Fruit fly (Drosophila melanogaster): ENCODE data around the gene CG15465.

CG15465 gene

DNA sequence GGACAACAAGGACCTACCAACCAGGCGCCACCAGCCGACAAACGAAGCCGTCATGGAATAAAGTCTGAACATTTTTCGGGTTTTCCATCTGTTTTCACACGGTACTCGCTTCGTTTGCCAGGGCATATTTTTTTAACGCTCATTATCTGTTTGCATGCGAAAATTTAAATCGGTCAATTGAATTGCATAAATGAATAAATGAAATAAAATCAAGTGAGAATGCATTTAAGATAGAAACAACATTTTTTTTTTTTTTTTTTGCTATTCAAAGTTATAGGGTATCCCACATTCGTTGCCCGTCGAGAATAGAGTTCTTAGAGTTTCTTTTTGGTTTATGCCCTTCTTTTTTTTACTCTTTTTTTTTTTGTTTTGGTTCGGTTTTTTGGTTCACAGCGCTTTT, 200.3 kb downstream of the CG15465 start:
- TF ChIP-seq CG8159 (tag; optimal IDR thresholded peaks at IDR 0.05) = peak; percentile 2
- no peak for TF ChIP-seq fd96Ca (GFP tag; IDR thresholded peaks at IDR 0.05)

DNA sequence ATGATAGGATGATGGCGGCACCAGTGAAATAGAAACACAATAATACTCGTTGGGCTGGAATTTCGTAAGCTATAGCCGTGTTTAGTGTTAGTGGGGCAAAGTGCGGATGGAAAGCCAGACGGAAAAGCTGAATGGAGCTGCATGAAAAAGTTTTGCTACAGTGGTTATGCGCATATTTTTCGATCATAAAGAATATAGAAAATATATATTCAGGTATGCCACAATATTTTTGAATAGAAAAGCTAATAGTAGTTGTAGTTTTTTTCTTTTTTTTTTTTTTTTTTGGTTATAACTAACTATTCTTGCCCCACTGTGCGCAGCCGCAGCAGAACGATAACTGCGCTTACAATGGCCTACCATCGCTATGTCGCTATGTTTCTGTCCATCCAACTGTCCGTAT, 201.0 kb downstream of the CG15465 start:
- TF ChIP-seq CG10348 (GFP tag; IDR thresholded peaks at IDR 0.05) (no peak), Snoo (tag; optimal IDR thresholded peaks at IDR 0.05) (no peak), EcR (GFP tag; optimal IDR thresholded peaks at IDR 0.05) (no peak), CG14655 (GFP tag; optimal IDR thresholded peaks at IDR 0.05) (no peak), CG8159 (tag; optimal IDR thresholded peaks at IDR 0.05) (no peak), gl (tag; optimal IDR thresholded peaks at IDR 0.05) (no peak), CG13204 (GFP tag; optimal IDR thresholded peaks at IDR 0.05) (no peak)

DNA sequence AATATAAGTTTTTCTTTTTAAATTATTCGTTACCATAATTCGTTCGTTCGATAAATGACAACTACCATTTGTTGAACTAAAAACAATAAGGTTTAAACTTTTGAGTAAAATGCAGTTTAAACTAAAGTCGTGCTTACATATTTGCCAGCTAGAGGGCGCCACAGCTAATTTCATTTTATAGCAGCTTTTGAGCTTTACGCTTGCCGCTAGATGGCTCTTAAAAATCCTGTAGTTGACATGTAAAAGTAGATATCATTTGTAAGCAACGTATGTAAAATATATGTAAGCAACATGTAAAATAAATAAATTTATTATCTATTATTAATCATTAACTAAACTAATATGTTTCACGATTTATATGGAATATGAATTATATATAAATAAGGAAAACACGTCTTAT, 204.1 kb downstream of the CG15465 start:
- TF ChIP-seq Pif1A (GFP tag; optimal IDR thresholded peaks at IDR 0.05) = no peak
- TF ChIP-seq CG13204 (GFP tag; optimal IDR thresholded peaks at IDR 0.05) = no peak
- TF ChIP-seq rn (GFP tag; IDR thresholded peaks at IDR 0.05) = no peak
- no peak for TF ChIP-seq gl (tag; optimal IDR thresholded peaks at IDR 0.05)
- no peak for TF ChIP-seq CG32121 (GFP tag; IDR thresholded peaks at IDR 0.05)
- TF ChIP-seq EcR (GFP tag; optimal IDR thresholded peaks at IDR 0.05) = no peak
- TF ChIP-seq Pif1B (GFP tag; optimal IDR thresholded peaks at IDR 0.05) = no peak
- no peak for TF ChIP-seq CG9948 (tag; optimal IDR thresholded peaks at IDR 0.05)
- no peak for TF ChIP-seq CG34367 (tag; optimal IDR thresholded peaks at IDR 0.05)
- TF ChIP-seq D1 (tag; optimal IDR thresholded peaks at IDR 0.05) = no peak
- no peak for TF ChIP-seq Ets98B (GFP tag; IDR thresholded peaks at IDR 0.05)
- no peak for TF ChIP-seq Snoo (tag; optimal IDR thresholded peaks at IDR 0.05)
- TF ChIP-seq CG10348 (GFP tag; IDR thresholded peaks at IDR 0.05) = no peak
- TF ChIP-seq CG12605 (GFP tag; IDR thresholded peaks at IDR 0.05) = no peak
- no peak for TF ChIP-seq CG15710 (tag; optimal IDR thresholded peaks at IDR 0.05)
- TF ChIP-seq CG4496 (GFP tag; IDR thresholded peaks at IDR 0.05) = no peak
- no peak for TF ChIP-seq CG8301 (tag; optimal IDR thresholded peaks at IDR 0.05)
- TF ChIP-seq CG8159 (tag; optimal IDR thresholded peaks at IDR 0.05) = no peak

DNA sequence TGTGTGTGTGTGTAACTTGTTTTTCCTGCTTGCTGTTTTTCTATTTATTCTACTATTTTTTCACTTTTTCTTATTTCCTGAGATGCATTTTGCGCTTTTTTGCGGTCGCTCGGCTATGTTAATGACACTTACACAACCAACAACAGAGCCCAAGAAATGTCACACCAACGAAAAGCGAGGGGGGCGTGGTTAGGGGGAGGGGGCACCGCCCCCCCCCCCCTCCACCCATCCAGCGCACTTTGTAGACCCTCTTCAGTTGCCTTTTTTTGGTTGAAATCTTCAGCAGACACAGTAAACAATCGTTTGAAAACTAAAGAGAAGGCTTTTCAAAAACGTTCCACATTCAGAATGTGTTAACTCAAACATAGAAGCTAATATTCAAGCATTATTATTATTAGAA, 207.6 kb downstream of the CG15465 start:
- TF ChIP-seq Ets98B (GFP tag; IDR thresholded peaks at IDR 0.05) (no peak), CG9948 (tag; optimal IDR thresholded peaks at IDR 0.05) (no peak), rn (GFP tag; IDR thresholded peaks at IDR 0.05) (no peak), CG17806 (tag; optimal IDR thresholded peaks at IDR 0.05) (no peak), Pif1A (GFP tag; optimal IDR thresholded peaks at IDR 0.05) (no peak), CG8159 (tag; optimal IDR thresholded peaks at IDR 0.05) (no peak), CG8301 (tag; optimal IDR thresholded peaks at IDR 0.05) (no peak), Pif1B (GFP tag; optimal IDR thresholded peaks at IDR 0.05) (no peak), CG12605 (GFP tag; IDR thresholded peaks at IDR 0.05) (no peak), CG14655 (GFP tag; optimal IDR thresholded peaks at IDR 0.05) (no peak), EcR (GFP tag; optimal IDR thresholded peaks at IDR 0.05) (no peak), CG4496 (GFP tag; IDR thresholded peaks at IDR 0.05) (no peak), CG15710 (tag; optimal IDR thresholded peaks at IDR 0.05) (no peak), CG32121 (GFP tag; IDR thresholded peaks at IDR 0.05) (no peak)

DNA sequence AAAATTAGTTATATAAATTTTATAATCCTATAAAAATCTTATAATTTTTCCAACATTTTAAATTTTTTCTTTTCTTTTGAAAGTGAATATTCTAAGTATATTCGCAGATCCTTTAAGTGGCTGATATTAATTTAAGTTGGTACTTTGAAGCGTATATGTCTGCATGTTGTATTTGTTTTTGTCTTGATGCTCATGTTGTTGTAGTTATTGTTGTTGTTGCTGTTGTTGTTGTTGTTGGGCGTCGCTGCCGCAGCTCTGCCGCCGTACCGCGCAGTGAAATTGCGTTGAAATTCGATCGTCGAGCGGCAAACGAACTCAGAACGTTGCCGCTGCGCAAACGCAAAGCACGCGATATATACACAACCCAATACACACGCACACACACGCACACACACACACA, 210.2 kb downstream of the CG15465 start, which contains the start of gene CG42749:
TSS of gene CG42749 (plus strand) at position 301 of the 400 bp plus-strand sequence.
- no peak for TF ChIP-seq EcR (GFP tag; optimal IDR thresholded peaks at IDR 0.05)
- TF ChIP-seq CG8159 (tag; optimal IDR thresholded peaks at IDR 0.05) = no peak
- no peak for TF ChIP-seq CG9948 (tag; optimal IDR thresholded peaks at IDR 0.05)
- no peak for TF ChIP-seq D1 (tag; optimal IDR thresholded peaks at IDR 0.05)
- no peak for TF ChIP-seq CG12605 (GFP tag; IDR thresholded peaks at IDR 0.05)
- no peak for TF ChIP-seq CG17806 (tag; optimal IDR thresholded peaks at IDR 0.05)

DNA sequence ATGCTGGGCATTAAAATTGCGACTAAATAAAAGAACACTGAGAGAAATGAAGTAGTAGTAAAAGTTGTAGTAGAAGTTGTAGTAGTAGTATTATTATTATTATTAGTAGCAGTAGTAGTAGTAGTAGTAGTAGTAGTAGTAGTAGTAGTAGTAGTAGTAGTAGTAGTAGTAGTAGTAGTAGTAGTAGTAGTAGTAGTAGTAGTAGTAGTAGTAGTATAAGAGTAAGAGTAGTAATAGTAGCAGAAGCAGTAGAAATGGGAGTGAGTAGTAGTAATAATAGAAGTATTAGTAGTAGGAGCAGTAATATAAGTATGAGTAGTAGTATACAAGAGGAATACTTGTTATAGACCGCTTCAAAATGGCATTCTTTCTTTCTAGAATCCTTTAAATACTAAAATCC, 214.4 kb downstream of the CG15465 start:
- TF ChIP-seq fd96Ca (GFP tag; IDR thresholded peaks at IDR 0.05) = no peak
- no peak for TF ChIP-seq CG4496 (GFP tag; IDR thresholded peaks at IDR 0.05)
- TF ChIP-seq CG12605 (GFP tag; IDR thresholded peaks at IDR 0.05) = no peak
- TF ChIP-seq Snoo (tag; optimal IDR thresholded peaks at IDR 0.05) = no peak
- no peak for TF ChIP-seq CG17806 (tag; optimal IDR thresholded peaks at IDR 0.05)
- peak; percentile 36 for TF ChIP-seq CG8159 (tag; optimal IDR thresholded peaks at IDR 0.05)

DNA sequence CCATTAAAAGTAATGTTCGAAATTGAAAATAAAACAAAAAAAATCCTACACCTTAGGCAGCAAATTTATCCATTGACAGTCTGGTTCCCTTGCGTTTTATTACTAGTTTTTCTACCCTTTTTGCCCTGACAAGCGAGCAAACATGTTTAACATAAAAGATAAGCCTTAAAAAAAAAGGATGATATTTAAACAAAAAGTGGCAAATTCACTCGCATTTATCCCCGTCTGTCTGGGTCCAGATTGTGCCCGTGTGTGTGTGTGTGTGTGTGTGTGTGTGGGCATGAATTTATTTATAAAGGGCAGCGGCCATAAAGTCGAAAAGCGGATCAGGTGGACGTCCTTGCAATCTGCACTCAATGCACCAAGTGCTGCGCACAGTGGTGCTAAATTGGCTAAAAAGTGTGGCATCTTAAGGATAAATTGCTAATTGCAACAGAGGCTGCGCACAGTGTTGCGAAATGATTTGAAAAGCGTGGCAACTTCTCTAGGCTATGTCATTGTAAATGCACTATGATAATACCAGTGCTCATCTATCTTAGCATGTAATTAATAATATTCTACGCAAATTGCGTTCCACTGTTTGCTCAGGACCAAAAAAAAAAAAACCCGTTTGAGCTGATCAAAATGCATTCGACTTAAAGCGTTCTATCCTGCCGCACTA, 215.2 kb downstream of the CG15465 start:
- TF ChIP-seq Snoo (tag; optimal IDR thresholded peaks at IDR 0.05) (no peak), CG13204 (GFP tag; optimal IDR thresholded peaks at IDR 0.05) (peak; percentile 18), rn (GFP tag; IDR thresholded peaks at IDR 0.05) (no peak), Pif1A (GFP tag; optimal IDR thresholded peaks at IDR 0.05) (no peak), CG17806 (tag; optimal IDR thresholded peaks at IDR 0.05) (peak; percentile 57), gl (tag; optimal IDR thresholded peaks at IDR 0.05) (peak; percentile 56), CG10348 (GFP tag; IDR thresholded peaks at IDR 0.05) (no peak), D1 (tag; optimal IDR thresholded peaks at IDR 0.05) (no peak), CG8301 (tag; optimal IDR thresholded peaks at IDR 0.05) (peak; percentile 16), EcR (GFP tag; optimal IDR thresholded peaks at IDR 0.05) (peak; percentile 80), CG8159 (tag; optimal IDR thresholded peaks at IDR 0.05) (peak; percentile 76), CG32121 (GFP tag; IDR thresholded peaks at IDR 0.05) (no peak), fd96Ca (GFP tag; IDR thresholded peaks at IDR 0.05) (no peak), CG14655 (GFP tag; optimal IDR thresholded peaks at IDR 0.05) (no peak), Pif1B (GFP tag; optimal IDR thresholded peaks at IDR 0.05) (no peak), Ets98B (GFP tag; IDR thresholded peaks at IDR 0.05) (no peak), CG9948 (tag; optimal IDR thresholded peaks at IDR 0.05) (peak; percentile 65), CG4496 (GFP tag; IDR thresholded peaks at IDR 0.05) (peak; percentile 29; the same call in 1 of the 3 replicates), CG34367 (tag; optimal IDR thresholded peaks at IDR 0.05) (peak; percentile 67), CG15710 (tag; optimal IDR thresholded peaks at IDR 0.05) (peak; percentile 74), CG12605 (GFP tag; IDR thresholded peaks at IDR 0.05) (no peak)

Data from whole organism, pupa.